Worm (Caenorhabditis elegans) whole organism, late embryonic: ENCODE data around the gene F21D9.8.

Experiments used
- C38D4.7 ChIP-seq: fragments of 200-800 bp; sonication (Bioruptor generic); optimal IDR thresholded peaks from 2 replicates; lab custom pipeline; 2018; ENCODE audit warnings: mild to moderate bottlenecking, missing genetic modification characterization, moderate library complexity, missing compliant biosample characterization
- ahr-1 ChIP-seq: sonication (generic microtip); optimal IDR thresholded peaks from 2 replicates; lab custom pipeline; 2016; ENCODE audit warnings: missing genetic modification characterization, missing compliant biosample characterization
- ceh-18 ChIP-seq: sonication (generic microtip); optimal IDR thresholded peaks from 2 replicates; lab custom pipeline; 2016; ENCODE audit warnings: missing genetic modification characterization, missing compliant biosample characterization
- ceh-2 ChIP-seq: sonication (generic microtip); optimal IDR thresholded peaks from 2 replicates; lab custom pipeline; 2016; ENCODE audit warnings: missing genotype, missing genetic modification characterization, missing compliant biosample characterization
- ceh-31 ChIP-seq: sonication (generic microtip); optimal IDR thresholded peaks from 2 replicates; lab custom pipeline; 2016; ENCODE audit warnings: missing genetic modification characterization, missing compliant biosample characterization
- ceh-34 ChIP-seq: sonication (generic microtip); optimal IDR thresholded peaks from 2 replicates; lab custom pipeline; 2016; ENCODE audit warnings: mild to moderate bottlenecking, missing genetic modification characterization, missing compliant biosample characterization
- ceh-9 ChIP-seq: sonication (generic microtip); optimal IDR thresholded peaks from 2 replicates; lab custom pipeline; 2016; ENCODE audit warnings: mild to moderate bottlenecking, missing genetic modification characterization, inconsistent platforms, missing compliant biosample characterization
- dve-1 ChIP-seq: sonication (generic microtip); optimal IDR thresholded peaks from 2 replicates; lab custom pipeline; 2017; ENCODE audit warnings: antibody characterized with exemption, mild to moderate bottlenecking, missing genetic modification characterization, missing compliant biosample characterization
- elt-4 ChIP-seq: sonication (generic microtip); optimal IDR thresholded peaks from 2 replicates; lab custom pipeline; 2016; ENCODE audit warnings: missing genetic modification characterization, missing compliant biosample characterization
- ets-4 ChIP-seq: sonication (generic microtip); optimal IDR thresholded peaks from 2 replicates; lab custom pipeline; 2016; ENCODE audit warnings: missing genetic modification characterization, missing compliant biosample characterization
- eyg-1 ChIP-seq: sonication (generic microtip); optimal IDR thresholded peaks from 2 replicates; lab custom pipeline; 2016; ENCODE audit warnings: missing genotype, missing genetic modification characterization, missing compliant biosample characterization
- fax-1 ChIP-seq: sonication (generic microtip); optimal IDR thresholded peaks from 2 replicates; lab custom pipeline; 2016; ENCODE audit warnings: missing genotype, missing genetic modification characterization, missing compliant biosample characterization
- fkh-10 ChIP-seq: fragments of 150-350 bp; optimal IDR thresholded peaks from 2 replicates; lab custom pipeline; 2014; ENCODE audit warnings: missing biosample characterization, missing genetic modification reagents, missing genetic modification characterization
- gmeb-2 ChIP-seq: sonication (generic microtip); optimal IDR thresholded peaks from 2 replicates; lab custom pipeline; 2016; ENCODE audit warnings: missing genetic modification characterization, inconsistent platforms, missing compliant biosample characterization
- hlh-6 ChIP-seq: sonication (generic microtip); optimal IDR thresholded peaks from 2 replicates; lab custom pipeline; 2016; ENCODE audit warnings: missing genotype, missing genetic modification characterization, missing compliant biosample characterization
- hlh-8 ChIP-seq: sonication (generic microtip); optimal IDR thresholded peaks from 2 replicates; lab custom pipeline; 2016; ENCODE audit warnings: missing genotype, missing genetic modification characterization, missing compliant biosample characterization
- lin-11 ChIP-seq: fragments of 200-800 bp; sonication (Bioruptor generic); optimal IDR thresholded peaks from 2 replicates; lab custom pipeline; 2018; ENCODE audit warnings: mild to moderate bottlenecking, missing genetic modification characterization, missing compliant biosample characterization
- nhr-11 ChIP-seq: fragments of 150-350 bp; optimal IDR thresholded peaks from 2 replicates; lab custom pipeline; 2014; ENCODE audit warnings: missing biosample characterization, missing genetic modification characterization
- pag-3 ChIP-seq: sonication (generic microtip); optimal IDR thresholded peaks from 2 replicates; lab custom pipeline; 2016; ENCODE audit warnings: missing compliant biosample characterization, missing genetic modification characterization, borderline replicate concordance
- pat-9 ChIP-seq: fragments of 200-800 bp; sonication (Bioruptor generic); optimal IDR thresholded peaks from 2 replicates; lab custom pipeline; 2018; ENCODE audit warnings: mild to moderate bottlenecking, missing genetic modification characterization, moderate library complexity, missing compliant biosample characterization
- pha-2 ChIP-seq: sonication (generic microtip); optimal IDR thresholded peaks from 2 replicates; lab custom pipeline; 2017; ENCODE audit warnings: mild to moderate bottlenecking, missing genetic modification characterization, missing compliant biosample characterization
- pha-4 ChIP-seq: fragments of 150-350 bp; optimal IDR thresholded peaks from 2 replicates; lab custom pipeline; 2018; ENCODE audit warnings: missing biosample characterization, missing genetic modification reagents, missing genetic modification characterization
- pros-1 ChIP-seq: fragments of 150-350 bp; optimal IDR thresholded peaks from 2 replicates; lab custom pipeline; 2014; ENCODE audit warnings: missing biosample characterization, missing genetic modification reagents, missing genetic modification characterization
- rnt-1 ChIP-seq: sonication (generic microtip); optimal IDR thresholded peaks from 2 replicates; lab custom pipeline; 2016; ENCODE audit warnings: missing genetic modification characterization, missing compliant biosample characterization
- syd-9 ChIP-seq: sonication (generic microtip); optimal IDR thresholded peaks from 2 replicates; lab custom pipeline; 2016; ENCODE audit warnings: mild to moderate bottlenecking, missing genetic modification characterization, moderate library complexity, missing compliant biosample characterization
- unc-42 ChIP-seq: sonication (generic microtip); optimal IDR thresholded peaks from 2 replicates; lab custom pipeline; 2016; ENCODE audit warnings: missing genotype, missing genetic modification characterization, missing compliant biosample characterization
- unc-55 ChIP-seq: sonication (generic microtip); optimal IDR thresholded peaks from 2 replicates; lab custom pipeline; 2017; ENCODE audit warnings: missing biosample characterization, missing genetic modification reagents, missing genetic modification characterization

The F21D9.8 gene

DNA sequence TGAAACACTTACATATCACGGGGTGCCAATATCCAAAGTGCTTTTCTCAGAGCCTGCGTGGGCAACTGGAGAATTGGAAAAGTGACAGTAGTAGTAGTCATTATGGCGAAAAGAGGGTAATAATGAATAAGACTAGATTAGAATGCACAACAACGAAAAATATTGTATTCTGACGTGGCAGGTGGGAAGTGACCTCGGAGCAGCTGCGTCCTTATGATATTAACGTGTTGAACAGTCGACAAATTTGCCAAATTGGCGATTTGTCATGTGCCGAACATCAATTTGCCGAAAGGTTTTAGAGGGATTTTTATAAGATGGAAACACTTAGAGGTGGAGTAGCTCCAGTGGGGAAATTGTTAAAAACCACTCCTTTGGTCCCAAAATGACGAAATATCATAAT is 28.8 kb downstream of the F21D9.8 start, which contains the start of gene str-81:
str-81 (minus strand) TSS at position 101 of the 400 bp plus-strand sequence.
- TF ChIP-seq pha-4 (tag; lab: Kevin White, UChicago) (no peak), ceh-18 (tag; lab: Kevin White, UChicago) (no peak)

ce11 chrV:19240129-19240528 is 39.7 kb downstream of the F21D9.8 start, which contains the start of the genes fbxb-115 and fbxb-1:
Gene fbxb-115 (minus strand): TSS chrV:19240229.
Gene fbxb-1 (plus strand): TSS chrV:19240354.
- TF ChIP-seq pros-1 (tag; lab: Kevin White, UChicago): no peak
- TF ChIP-seq pat-9 (tag; lab: Kevin White, UChicago): no peak
- no peak for TF ChIP-seq lin-11 (tag; lab: Kevin White, UChicago)
- no peak for TF ChIP-seq unc-55
- TF ChIP-seq ceh-34 (tag; lab: Kevin White, UChicago): no peak
- no peak for TF ChIP-seq syd-9 (tag; lab: Kevin White, UChicago)
- TF ChIP-seq rnt-1 (tag; lab: Kevin White, UChicago): no peak
- TF ChIP-seq ceh-2 (tag; lab: Kevin White, UChicago): no peak
- TF ChIP-seq hlh-8: no peak
- TF ChIP-seq hlh-6: no peak
- TF ChIP-seq C38D4.7 (GFP tag; lab: Kevin White, UChicago): no peak
- TF ChIP-seq ahr-1: no peak
- no peak for TF ChIP-seq pha-2 (tag; lab: Kevin White, UChicago)
- TF ChIP-seq pag-3: no peak

DNA sequence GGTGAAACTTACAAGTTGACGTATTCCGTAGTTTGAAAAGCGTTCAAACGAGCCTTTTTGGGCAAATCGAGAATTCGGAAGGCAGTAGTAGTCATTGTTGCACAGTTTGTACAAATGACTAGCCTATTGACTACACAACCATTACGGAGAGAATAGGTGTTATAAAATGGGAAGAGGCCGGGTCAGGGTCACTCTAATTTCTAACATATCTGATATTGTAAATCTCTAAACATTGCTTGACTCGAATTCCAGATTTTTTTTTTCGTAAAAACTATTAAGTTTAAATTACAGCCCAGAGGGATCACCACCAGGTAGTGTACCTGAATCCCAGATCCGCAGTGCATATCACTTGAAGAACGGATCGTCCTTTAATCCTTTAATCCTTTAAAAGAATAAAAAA is 42.6 kb downstream of the F21D9.8 start, which contains the start of gene fbxb-2:
fbxb-2 (minus strand) TSS at position 101 of the 400 bp plus-strand sequence.
- TF ChIP-seq unc-42 (tag; lab: Kevin White, UChicago): no peak
- TF ChIP-seq fkh-10: no peak

ce11 chrV:19233469-19233868 is 46.3 kb downstream of the F21D9.8 start, which contains the start of gene fbxb-116:
Gene fbxb-116 (plus strand): TSS chrV:19233769.
- TF ChIP-seq elt-4 (tag; lab: Kevin White, UChicago) (no peak), nhr-11 (no peak)

DNA sequence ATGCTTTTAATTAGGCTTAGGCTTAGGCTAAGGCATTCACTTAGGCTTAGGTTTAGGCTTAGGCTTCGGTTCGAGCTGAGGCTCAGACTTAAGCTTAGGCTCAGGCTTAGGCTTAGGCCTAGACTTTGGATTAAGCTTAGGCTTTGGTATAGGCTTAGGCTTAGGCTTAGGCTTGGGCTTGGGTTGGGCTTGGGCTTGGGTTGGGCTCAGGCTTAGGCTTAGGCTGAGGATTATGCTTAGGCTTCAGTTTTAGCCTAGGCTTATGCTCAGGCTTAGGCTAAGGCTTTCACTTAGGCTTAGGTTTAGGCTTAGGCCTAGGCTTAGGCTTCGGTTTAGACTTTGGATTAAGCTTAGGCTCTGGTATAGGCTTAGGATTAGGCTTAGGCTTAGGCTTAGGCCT is 48.6 kb downstream of the F21D9.8 start:
- TF ChIP-seq ceh-2 (tag; lab: Kevin White, UChicago): no peak
- peak; percentile 91 for TF ChIP-seq dve-1 (tag; lab: Kevin White, UChicago)
- no peak for TF ChIP-seq ceh-18 (tag; lab: Kevin White, UChicago)
- TF ChIP-seq, all 69 proteins: peak for 1

DNA sequence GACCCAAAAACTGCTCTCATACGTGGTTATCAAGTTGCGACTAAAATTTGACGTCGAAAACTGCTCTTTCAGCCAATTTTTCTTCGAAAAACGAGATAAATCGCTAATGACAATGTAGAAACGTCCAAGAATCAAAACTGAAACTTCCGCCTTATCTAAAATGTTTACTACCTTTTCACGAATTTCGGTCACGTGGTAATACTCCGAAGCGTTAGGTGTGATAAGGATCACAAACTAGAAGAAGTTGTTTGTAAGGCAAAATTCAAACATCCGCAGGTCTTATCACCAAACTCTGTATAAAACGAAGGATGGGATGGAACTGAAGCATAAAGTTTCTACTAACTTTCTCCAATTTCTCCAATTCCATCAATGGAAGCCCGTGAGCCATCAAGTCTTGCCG is 49.4 kb downstream of the F21D9.8 start, which contains the start of gene sqst-3:
sqst-3 (plus strand) TSS at position 370 of the 400 bp plus-strand sequence.
- TF ChIP-seq eyg-1 (tag; lab: Kevin White, UChicago): no peak
- TF ChIP-seq gmeb-2 (tag; lab: Kevin White, UChicago): no peak
- no peak for TF ChIP-seq fax-1
- TF ChIP-seq pha-4 (tag; lab: Kevin White, UChicago): no peak
- no peak for TF ChIP-seq ceh-9
- TF ChIP-seq ceh-31 (tag; lab: Kevin White, UChicago): no peak
- TF ChIP-seq ets-4 (tag; lab: Kevin White, UChicago): no peak
- no peak for TF ChIP-seq pha-2 (tag; lab: Kevin White, UChicago)
- no peak for TF ChIP-seq fkh-10
- no peak for TF ChIP-seq rnt-1 (tag; lab: Kevin White, UChicago)
- TF ChIP-seq ceh-18 (tag; lab: Kevin White, UChicago): no peak
